Worm (Caenorhabditis elegans): ENCODE results near the gene srh-214.

Gene srh-214

ce11 chrV:16793312-16793711 lies 36.2 kb downstream of the srh-214 start:
- TF ChIP-seq sea-2 (GFP tag; optimal IDR thresholded peaks at IDR 0.05) (no peak), mdl-1 (tag; optimal IDR thresholded peaks at IDR 0.05) (no peak)

ce11 chrV:16792717-16793116 lies 36.8 kb downstream of the srh-214 start:
- TF ChIP-seq nhr-25 (tag; optimal IDR thresholded peaks at IDR 0.05) (no peak), elt-2 (tag; optimal IDR thresholded peaks at IDR 0.05) (no peak), jun-1 (tag; optimal IDR thresholded peaks at IDR 0.05) (no peak), unc-62 (GFP tag; optimal IDR thresholded peaks at IDR 0.05) (no peak), fkh-2 (tag; optimal IDR thresholded peaks at IDR 0.05) (no peak), elt-3 (tag; optimal IDR thresholded peaks at IDR 0.05) (no peak), ceh-9 (tag; optimal IDR thresholded peaks at IDR 0.05) (no peak), pqm-1 (tag; optimal IDR thresholded peaks at IDR 0.05) (no peak), nfya-1 (tag; optimal IDR thresholded peaks at IDR 0.05; ENCODE audit: insufficient read depth) (no peak), tbx-2 (tag; optimal IDR thresholded peaks at IDR 0.05) (no peak), R02D3.7 (tag; optimal IDR thresholded peaks at IDR 0.05) (no peak), eor-1 (tag; optimal IDR thresholded peaks at IDR 0.05) (no peak), lsy-12 (tag; optimal IDR thresholded peaks at IDR 0.05) (no peak), nhr-23 (tag; optimal IDR thresholded peaks at IDR 0.05) (no peak), skn-1 (tag; optimal IDR thresholded peaks at IDR 0.05) (no peak), aly-2 (tag; optimal IDR thresholded peaks at IDR 0.05) (no peak)

ce11 chrV:16788967-16789366 lies 40.6 kb downstream of the srh-214 start, which contains the start of gene immt-2:
immt-2 (plus strand) TSS chrV:16789267.
- no peak for TF ChIP-seq nfya-1 (tag; optimal IDR thresholded peaks at IDR 0.05; ENCODE audit: insufficient read depth)
- TF ChIP-seq elt-2 (tag; optimal IDR thresholded peaks at IDR 0.05): no peak
- no peak for TF ChIP-seq ceh-82 (tag; optimal IDR thresholded peaks at IDR 0.05)
- no peak for TF ChIP-seq egl-27 (tag; optimal IDR thresholded peaks at IDR 0.05)
- no peak for TF ChIP-seq pha-4 (tag; optimal IDR thresholded peaks at IDR 0.05)
- no peak for TF ChIP-seq skn-1 (tag; optimal IDR thresholded peaks at IDR 0.05)
- TF ChIP-seq eor-1 (tag; optimal IDR thresholded peaks at IDR 0.05): no peak
- no peak for TF ChIP-seq ceh-16 (tag; optimal IDR thresholded peaks at IDR 0.05)
- no peak for TF ChIP-seq fkh-10 (GFP tag; optimal IDR thresholded peaks at IDR 0.05)
- TF ChIP-seq fkh-2 (tag; optimal IDR thresholded peaks at IDR 0.05): no peak
- TF ChIP-seq nhr-77 (tag; optimal IDR thresholded peaks at IDR 0.05): no peak
- no peak for TF ChIP-seq snpc-4 (tag; optimal IDR thresholded peaks at IDR 0.05)
- no peak for TF ChIP-seq pqm-1 (tag; optimal IDR thresholded peaks at IDR 0.05)
- no peak for TF ChIP-seq nhr-76 (tag; optimal IDR thresholded peaks at IDR 0.05)

- no peak for TF ChIP-seq nhr-76 (tag; optimal IDR thresholded peaks at IDR 0.05)
- no peak for TF ChIP-seq fkh-10 (GFP tag; optimal IDR thresholded peaks at IDR 0.05)
- TF ChIP-seq aly-2 (tag; optimal IDR thresholded peaks at IDR 0.05): no peak
- TF ChIP-seq unc-62 (GFP tag; optimal IDR thresholded peaks at IDR 0.05): no peak
- TF ChIP-seq elt-3 (tag; optimal IDR thresholded peaks at IDR 0.05): no peak
- TF ChIP-seq nhr-67 (tag; optimal IDR thresholded peaks at IDR 0.05): no peak
- TF ChIP-seq fkh-2 (tag; optimal IDR thresholded peaks at IDR 0.05): no peak
- no peak for TF ChIP-seq nhr-11 (tag; optimal IDR thresholded peaks at IDR 0.05)
- no peak for TF ChIP-seq nhr-77 (tag; optimal IDR thresholded peaks at IDR 0.05)
Measured at ce11 chrV:16786012-16786411, 43.5 kb downstream of the srh-214 start.

- TF ChIP-seq nhr-77 (tag; optimal IDR thresholded peaks at IDR 0.05): no peak
- TF ChIP-seq fos-1 (tag; optimal IDR thresholded peaks at IDR 0.05): no peak
- TF ChIP-seq ceh-9 (tag; optimal IDR thresholded peaks at IDR 0.05): no peak
- no peak for TF ChIP-seq egl-5 (tag; optimal IDR thresholded peaks at IDR 0.05)
- no peak for TF ChIP-seq unc-39 (tag; optimal IDR thresholded peaks at IDR 0.05)
- no peak for TF ChIP-seq nhr-43 (tag; optimal IDR thresholded peaks at IDR 0.05; ENCODE audit: poor library complexity, severe bottlenecking)
- TF ChIP-seq ztf-11 (tag; optimal IDR thresholded peaks at IDR 0.05): no peak
- no peak for TF ChIP-seq unc-62 (GFP tag; optimal IDR thresholded peaks at IDR 0.05)
- no peak for TF ChIP-seq ZK546.5 (tag; optimal IDR thresholded peaks at IDR 0.05)
- TF ChIP-seq nhr-11 (tag; optimal IDR thresholded peaks at IDR 0.05): no peak
- TF ChIP-seq egl-27 (tag; optimal IDR thresholded peaks at IDR 0.05): no peak
- TF ChIP-seq nhr-25 (tag; optimal IDR thresholded peaks at IDR 0.05): no peak
- no peak for TF ChIP-seq aly-2 (tag; optimal IDR thresholded peaks at IDR 0.05)
- no peak for TF ChIP-seq R02D3.7 (tag; optimal IDR thresholded peaks at IDR 0.05)
- TF ChIP-seq ceh-16 (tag; optimal IDR thresholded peaks at IDR 0.05): no peak
- TF ChIP-seq elt-1 (tag; optimal IDR thresholded peaks at IDR 0.05): no peak
- no peak for TF ChIP-seq nhr-28 (tag; optimal IDR thresholded peaks at IDR 0.05)
- no peak for TF ChIP-seq mdl-1 (tag; optimal IDR thresholded peaks at IDR 0.05)
- no peak for TF ChIP-seq jun-1 (tag; optimal IDR thresholded peaks at IDR 0.05)
Measured at ce11 chrV:16784806-16785205, 44.7 kb downstream of the srh-214 start.

Measured in whole organism, L3 larva.